Worm (Caenorhabditis elegans) whole organism, mixed stage, embryonic: ENCODE measurements around the gene lin-23.

Experiments used
- M03D4.4 ChIP-seq: sonication (generic microtip); optimal IDR thresholded peaks from 2 replicates; lab custom pipeline; 2017; ENCODE audit warnings: mild to moderate bottlenecking, missing genetic modification characterization, missing compliant biosample characterization
- bed-3 ChIP-seq: fragments of 200-800 bp; sonication (Bioruptor generic); optimal IDR thresholded peaks from 3 replicates; lab custom pipeline; 2018; ENCODE audit warnings: mild to moderate bottlenecking, missing genetic modification characterization, moderate library complexity, missing compliant biosample characterization
- ceh-39 ChIP-seq: fragments of 150-350 bp; optimal IDR thresholded peaks from 2 replicates; lab custom pipeline; 2014; ENCODE audit warnings: missing biosample characterization, missing genetic modification characterization
- ceh-43 ChIP-seq: fragments of 200-800 bp; sonication (Bioruptor generic); optimal IDR thresholded peaks from 2 replicates; lab custom pipeline; 2018; ENCODE audit warnings: mild to moderate bottlenecking, missing genetic modification characterization, moderate library complexity, missing compliant biosample characterization
- ceh-83 ChIP-seq: fragments of 200-800 bp; sonication (Bioruptor generic); optimal IDR thresholded peaks from 2 replicates; lab custom pipeline; 2018; ENCODE audit warnings: mild to moderate bottlenecking, missing genetic modification characterization, missing compliant biosample characterization
- ces-1 ChIP-seq: fragments of 150-350 bp; optimal IDR thresholded peaks from 2 replicates; lab custom pipeline; 2014; ENCODE audit warnings: missing biosample characterization, missing genetic modification reagents, missing genetic modification characterization
- cnd-1 ChIP-seq: fragments of 200-800 bp; sonication (Bioruptor generic); optimal IDR thresholded peaks from 2 replicates; lab custom pipeline; 2018; ENCODE audit warnings: mild to moderate bottlenecking, missing genetic modification characterization, missing compliant biosample characterization
- drap-1 ChIP-seq: fragments of 200-800 bp; sonication (Bioruptor generic); optimal IDR thresholded peaks from 3 replicates; lab custom pipeline; 2018; ENCODE audit warnings: mild to moderate bottlenecking, missing genetic modification characterization, missing compliant biosample characterization
- flh-1 ChIP-seq: fragments of 200-800 bp; sonication (Bioruptor generic); optimal IDR thresholded peaks from 2 replicates; lab custom pipeline; 2018; ENCODE audit warnings: mild to moderate bottlenecking, missing genetic modification characterization, moderate library complexity, missing compliant biosample characterization
- ham-2 ChIP-seq: fragments of 200-800 bp; sonication (Bioruptor generic); optimal IDR thresholded peaks from 2 replicates; lab custom pipeline; 2018; ENCODE audit warnings: mild to moderate bottlenecking, missing genetic modification characterization, missing compliant biosample characterization
- hlh-1 ChIP-seq: fragments of 150-350 bp; optimal IDR thresholded peaks from 2 replicates; lab custom pipeline; 2014; ENCODE audit warnings: missing biosample characterization, missing genetic modification reagents, missing genetic modification characterization
- lin-13 ChIP-seq: fragments of 150-350 bp; optimal IDR thresholded peaks from 2 replicates; lab custom pipeline; 2014; ENCODE audit warnings: missing biosample characterization, missing genetic modification characterization
- lin-32 ChIP-seq: fragments of 200-800 bp; sonication (Bioruptor generic); optimal IDR thresholded peaks from 2 replicates; lab custom pipeline; 2018; ENCODE audit warnings: mild to moderate bottlenecking, missing genetic modification characterization, missing compliant biosample characterization
- lsy-2 ChIP-seq: fragments of 150-350 bp; optimal IDR thresholded peaks from 2 replicates; lab custom pipeline; 2014; ENCODE audit warnings: missing biosample characterization, missing genetic modification characterization
- mab-5 ChIP-seq: fragments of 150-350 bp; optimal IDR thresholded peaks from 2 replicates; lab custom pipeline; 2014; ENCODE audit warnings: missing biosample characterization, missing genetic modification characterization
- mep-1 ChIP-seq: fragments of 150-350 bp; optimal IDR thresholded peaks from 2 replicates; lab custom pipeline; 2017; ENCODE audit warnings: missing biosample characterization, missing genetic modification reagents, missing genetic modification characterization, inconsistent platforms
- mls-2 ChIP-seq: sonication (generic microtip); optimal IDR thresholded peaks from 2 replicates; lab custom pipeline; 2016; ENCODE audit warnings: mild to moderate bottlenecking, missing genetic modification characterization, moderate library complexity, missing compliant biosample characterization
- nhr-12 ChIP-seq: fragments of 150-350 bp; optimal IDR thresholded peaks from 2 replicates; lab custom pipeline; 2014; ENCODE audit warnings: missing biosample characterization, missing genetic modification characterization
- nhr-237 ChIP-seq: fragments of 150-350 bp; optimal IDR thresholded peaks from 2 replicates; lab custom pipeline; 2014; ENCODE audit warnings: missing biosample characterization, missing genetic modification characterization
- nhr-28 ChIP-seq: fragments of 150-350 bp; optimal IDR thresholded peaks from 2 replicates; lab custom pipeline; 2014; ENCODE audit warnings: missing biosample characterization, missing genetic modification characterization
- pha-4 ChIP-seq: fragments of 150-350 bp; optimal IDR thresholded peaks from 2 replicates; lab custom pipeline; 2018; ENCODE audit warnings: missing biosample characterization, missing genetic modification reagents, missing genetic modification characterization
- sem-2 ChIP-seq: fragments of 200-800 bp; sonication (Bioruptor generic); optimal IDR thresholded peaks from 2 replicates; lab custom pipeline; 2018; ENCODE audit warnings: mild to moderate bottlenecking, missing genetic modification characterization, missing compliant biosample characterization
- sptf-1 ChIP-seq: sonication (generic microtip); optimal IDR thresholded peaks from 2 replicates; lab custom pipeline; 2017; ENCODE audit warnings: mild to moderate bottlenecking, missing genetic modification characterization, moderate library complexity, missing compliant biosample characterization
- tbx-8 ChIP-seq: fragments of 200-800 bp; sonication (Bioruptor generic); optimal IDR thresholded peaks from 2 replicates; lab custom pipeline; 2018; ENCODE audit warnings: mild to moderate bottlenecking, missing genetic modification characterization, moderate library complexity, missing compliant biosample characterization
- unc-120 ChIP-seq: sonication (generic microtip); optimal IDR thresholded peaks from 2 replicates; lab custom pipeline; 2017; ENCODE audit warnings: missing genetic modification characterization, missing compliant biosample characterization; ENCODE audit not compliant: poor library complexity, severe bottlenecking
- unc-39 ChIP-seq: fragments of 150-350 bp; optimal IDR thresholded peaks from 2 replicates; lab custom pipeline; 2014; ENCODE audit warnings: missing biosample characterization, missing genetic modification characterization
- unc-62 ChIP-seq: fragments of 150-350 bp; optimal IDR thresholded peaks from 2 replicates; lab custom pipeline; 2014; ENCODE audit warnings: missing biosample characterization, missing genetic modification reagents, missing genetic modification characterization
- zip-8 ChIP-seq: fragments of 150-350 bp; optimal IDR thresholded peaks from 2 replicates; lab custom pipeline; 2014; ENCODE audit warnings: missing biosample characterization, missing genetic modification characterization
- ztf-11 ChIP-seq: fragments of 150-350 bp; optimal IDR thresholded peaks from 2 replicates; lab custom pipeline; 2014; ENCODE audit warnings: missing biosample characterization, missing genetic modification characterization

The lin-23 gene

ce11 chrII:6355396-6356346, 15.4 kb upstream of the lin-23 start, which contains the start of gene C32D5.11:
TSS of gene C32D5.11 (minus strand) at chrII:6355446.
- TF ChIP-seq mep-1 (tag; lab: Kevin White, UChicago): peak; percentile 53
- TF ChIP-seq unc-120 (tag; lab: Kevin White, UChicago): peak; percentile 16
- TF ChIP-seq hlh-1 (tag; lab: Kevin White, UChicago): peak; percentile 37
- peak; percentile 52 for TF ChIP-seq lin-13 (tag; lab: Kevin White, UChicago)
- TF ChIP-seq ceh-43 (GFP tag; lab: Kevin White, UChicago): no peak
- TF ChIP-seq lin-32 (GFP tag; lab: Kevin White, UChicago): no peak
- no peak for TF ChIP-seq ztf-11 (tag; lab: Kevin White, UChicago)
- no peak for TF ChIP-seq pha-4 (tag; lab: Kevin White, UChicago)
- peak; percentile 55 for TF ChIP-seq sptf-1 (tag; lab: Kevin White, UChicago)
- peak; percentile 20 for TF ChIP-seq ces-1
- TF ChIP-seq bed-3 (GFP tag; lab: Kevin White, UChicago): no peak
- no peak for TF ChIP-seq sem-2 (GFP tag; lab: Kevin White, UChicago)
- peak; percentile 38 for TF ChIP-seq lsy-2 (tag; lab: Kevin White, UChicago)
- no peak for TF ChIP-seq nhr-28

ce11 chrII:6358232-6358631, 12.9 kb upstream of the lin-23 start:
- no peak for TF ChIP-seq unc-62
- TF ChIP-seq unc-120 (tag; lab: Kevin White, UChicago): no peak
- no peak for TF ChIP-seq pha-4 (tag; lab: Kevin White, UChicago)
- TF ChIP-seq tbx-8 (GFP tag; lab: Kevin White, UChicago): no peak

ce11 chrII:6358905-6359304, 12.2 kb upstream of the lin-23 start, which contains the start of gene C32D5.12:
TSS of gene C32D5.12 (minus strand) at chrII:6359005.
- TF ChIP-seq nhr-12 (tag; lab: Kevin White, UChicago): no peak

- peak; percentile 21 for TF ChIP-seq M03D4.4 (tag; lab: Kevin White, UChicago)
- no peak for TF ChIP-seq nhr-12 (tag; lab: Kevin White, UChicago)
- no peak for TF ChIP-seq mls-2 (tag; lab: Kevin White, UChicago)
- no peak for TF ChIP-seq nhr-28
- TF ChIP-seq sem-2 (GFP tag; lab: Kevin White, UChicago): no peak
- TF ChIP-seq unc-62: no peak
- TF ChIP-seq mep-1 (tag; lab: Kevin White, UChicago): peak; percentile 72
- TF ChIP-seq lin-13 (tag; lab: Kevin White, UChicago): peak; percentile 62
- no peak for TF ChIP-seq ham-2
- TF ChIP-seq pha-4 (tag; lab: Kevin White, UChicago): peak; percentile 2
- no peak for TF ChIP-seq ztf-11 (tag; lab: Kevin White, UChicago)
- TF ChIP-seq zip-8: no peak
- TF ChIP-seq ceh-39: no peak
- no peak for TF ChIP-seq bed-3 (GFP tag; lab: Kevin White, UChicago)
- no peak for TF ChIP-seq unc-39 (tag; lab: Kevin White, UChicago)
- TF ChIP-seq drap-1 (GFP tag; lab: Kevin White, UChicago): peak; percentile 8
- TF ChIP-seq flh-1 (GFP tag; lab: Kevin White, UChicago): no peak
- TF ChIP-seq lsy-2 (tag; lab: Kevin White, UChicago): peak; percentile 57
- TF ChIP-seq nhr-237 (tag; lab: Kevin White, UChicago): no peak
- no peak for TF ChIP-seq ces-1
- TF ChIP-seq sptf-1 (tag; lab: Kevin White, UChicago): peak; percentile 3
- TF ChIP-seq ceh-83 (GFP tag; lab: Kevin White, UChicago): no peak
- TF ChIP-seq cnd-1 (tag; lab: Kevin White, UChicago): peak; percentile 0
- peak; percentile 65 for TF ChIP-seq unc-120 (tag; lab: Kevin White, UChicago)
- no peak for TF ChIP-seq mab-5 (tag; lab: Kevin White, UChicago)
- TF ChIP-seq hlh-1 (tag; lab: Kevin White, UChicago): peak; percentile 27
Measured at ce11 chrII:6360822-6361221, 10.3 kb upstream of the lin-23 start, which contains the start of gene K10B2.4. TSS of gene K10B2.4 (minus strand) at chrII:6360959.
